Worm (Caenorhabditis elegans): ENCODE results near the gene srlf-9.

Gene srlf-9

ce11 chrIII:13402934-13403333, 1.4 kb upstream of the srlf-9 start, which contains the start of gene mig-18:
mig-18 (plus strand) TSS chrIII:13403234.
- no peak for TF ChIP-seq fkh-2 (tag; optimal IDR thresholded peaks at IDR 0.05)
- no peak for TF ChIP-seq nhr-11 (tag; optimal IDR thresholded peaks at IDR 0.05)
- no peak for TF ChIP-seq nhr-43 (tag; optimal IDR thresholded peaks at IDR 0.05; ENCODE audit: poor library complexity, severe bottlenecking)
- no peak for TF ChIP-seq R02D3.7 (tag; optimal IDR thresholded peaks at IDR 0.05)
- TF ChIP-seq jun-1 (tag; optimal IDR thresholded peaks at IDR 0.05), result no peak
- TF ChIP-seq fos-1 (tag; optimal IDR thresholded peaks at IDR 0.05), result no peak
- TF ChIP-seq daf-12 (tag; optimal IDR thresholded peaks at IDR 0.05), result no peak
- TF ChIP-seq zag-1 (tag; optimal IDR thresholded peaks at IDR 0.05), result no peak
- TF ChIP-seq nhr-77 (tag; optimal IDR thresholded peaks at IDR 0.05), result no peak
- TF ChIP-seq sea-2 (GFP tag; optimal IDR thresholded peaks at IDR 0.05), result no peak
- TF ChIP-seq snpc-4 (tag; optimal IDR thresholded peaks at IDR 0.05), result no peak
- TF ChIP-seq elt-3 (tag; optimal IDR thresholded peaks at IDR 0.05), result no peak
- TF ChIP-seq nhr-25 (tag; optimal IDR thresholded peaks at IDR 0.05), result no peak
- no peak for TF ChIP-seq egl-5 (tag; optimal IDR thresholded peaks at IDR 0.05)

DNA sequence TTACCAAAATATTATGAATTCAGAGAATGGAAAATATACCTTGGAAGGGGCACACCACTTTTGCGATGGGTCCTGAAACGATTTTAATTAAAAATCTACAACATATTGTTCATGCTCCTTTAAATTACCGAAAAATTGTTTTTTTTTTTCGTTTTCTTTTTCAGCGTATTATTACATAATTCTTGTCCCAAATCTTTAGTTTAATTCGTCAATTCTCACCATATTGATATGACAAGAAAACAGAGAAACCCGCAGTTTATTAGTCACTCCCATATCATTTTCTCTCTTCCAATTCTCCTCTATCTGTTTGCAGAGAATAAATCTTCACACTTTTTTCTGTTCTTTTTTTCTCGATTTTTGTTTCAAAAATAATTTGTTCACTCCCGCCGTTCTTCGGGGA, 6.3 kb downstream of the srlf-9 start, which contains the start of gene F11F1.1:
Gene F11F1.1 (plus strand): TSS at position 301 of the 400 bp plus-strand sequence.
- TF ChIP-seq nhr-67 (tag; optimal IDR thresholded peaks at IDR 0.05) (no peak), eor-1 (tag; optimal IDR thresholded peaks at IDR 0.05) (no peak), ceh-82 (tag; optimal IDR thresholded peaks at IDR 0.05) (no peak), ztf-11 (tag; optimal IDR thresholded peaks at IDR 0.05) (no peak), nhr-23 (tag; optimal IDR thresholded peaks at IDR 0.05) (no peak), pha-4 (tag; optimal IDR thresholded peaks at IDR 0.05) (no peak), ceh-28 (tag; optimal IDR thresholded peaks at IDR 0.05) (no peak), ZK546.5 (tag; optimal IDR thresholded peaks at IDR 0.05) (no peak), egl-5 (tag; optimal IDR thresholded peaks at IDR 0.05) (no peak), elt-3 (tag; optimal IDR thresholded peaks at IDR 0.05) (no peak), hmg-11 (tag; optimal IDR thresholded peaks at IDR 0.05) (no peak), nfya-1 (tag; optimal IDR thresholded peaks at IDR 0.05; ENCODE audit: insufficient read depth) (no peak), snpc-4 (tag; optimal IDR thresholded peaks at IDR 0.05) (no peak), lin-15B (tag; optimal IDR thresholded peaks at IDR 0.05) (no peak)

ce11 chrIII:13393647-13394046, 7.9 kb downstream of the srlf-9 start, which contains the start of gene qdpr-1:
qdpr-1 (plus strand) TSS chrIII:13393910.
- TF ChIP-seq nhr-23 (tag; optimal IDR thresholded peaks at IDR 0.05) (no peak), elt-3 (tag; optimal IDR thresholded peaks at IDR 0.05) (peak in 1 of 3 experiments; percentile 37), nhr-25 (tag; optimal IDR thresholded peaks at IDR 0.05) (peak; percentile 33), egl-27 (tag; optimal IDR thresholded peaks at IDR 0.05) (no peak)

- no peak for TF ChIP-seq sea-2 (GFP tag; optimal IDR thresholded peaks at IDR 0.05)
These were observed 8.3 kb downstream of the srlf-9 start, which contains the start of gene dnj-17 for ce11 chrIII:13393239-13393638. dnj-17 (minus strand) TSS chrIII:13393339.

DNA sequence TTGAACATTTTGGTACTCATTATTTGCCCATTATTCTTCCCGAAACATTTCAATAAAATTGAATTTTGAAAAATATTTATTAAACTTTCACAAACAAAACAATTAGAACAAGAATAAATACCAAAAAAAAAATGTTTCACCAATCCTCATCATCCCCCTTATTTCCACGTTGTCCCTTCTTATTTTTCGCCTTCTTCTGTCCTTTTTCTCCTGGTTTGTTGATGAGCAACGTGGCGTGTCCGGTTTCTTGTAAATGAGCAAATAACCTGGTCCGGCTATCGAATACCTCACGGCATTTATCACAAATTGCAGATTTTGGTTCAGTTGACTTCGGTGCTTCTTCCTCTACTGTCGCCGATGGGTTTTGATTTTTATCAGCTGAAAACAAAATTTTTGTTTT, 10.8 kb downstream of the srlf-9 start:
- no peak for TF ChIP-seq jun-1 (tag; optimal IDR thresholded peaks at IDR 0.05)
- no peak for TF ChIP-seq lin-39 (tag; optimal IDR thresholded peaks at IDR 0.05)
- no peak for TF ChIP-seq egl-5 (tag; optimal IDR thresholded peaks at IDR 0.05)
- TF ChIP-seq lin-15B (tag; optimal IDR thresholded peaks at IDR 0.05), result no peak
- no peak for TF ChIP-seq nhr-23 (tag; optimal IDR thresholded peaks at IDR 0.05)
- no peak for TF ChIP-seq elt-1 (tag; optimal IDR thresholded peaks at IDR 0.05)
- TF ChIP-seq daf-12 (tag; optimal IDR thresholded peaks at IDR 0.05), result no peak
- TF ChIP-seq nhr-77 (tag; optimal IDR thresholded peaks at IDR 0.05), result no peak
- no peak for TF ChIP-seq ceh-9 (tag; optimal IDR thresholded peaks at IDR 0.05)
- no peak for TF ChIP-seq ceh-28 (tag; optimal IDR thresholded peaks at IDR 0.05)

ce11 chrIII:13389078-13389477, 12.5 kb downstream of the srlf-9 start, which contains the start of gene T03F6.3:
T03F6.3 (plus strand) TSS chrIII:13389395.
- TF ChIP-seq egl-27 (tag; optimal IDR thresholded peaks at IDR 0.05), result no peak
- TF ChIP-seq nhr-237 (tag; optimal IDR thresholded peaks at IDR 0.05), result no peak
- no peak for TF ChIP-seq nhr-76 (tag; optimal IDR thresholded peaks at IDR 0.05)
- TF ChIP-seq skn-1 (tag; optimal IDR thresholded peaks at IDR 0.05), result no peak
- no peak for TF ChIP-seq mdl-1 (tag; optimal IDR thresholded peaks at IDR 0.05)
- no peak for TF ChIP-seq sea-2 (GFP tag; optimal IDR thresholded peaks at IDR 0.05)
- no peak for TF ChIP-seq lin-15B (tag; optimal IDR thresholded peaks at IDR 0.05)
- TF ChIP-seq unc-62 (GFP tag; optimal IDR thresholded peaks at IDR 0.05), result no peak
- no peak for TF ChIP-seq lsy-12 (tag; optimal IDR thresholded peaks at IDR 0.05)
- no peak for TF ChIP-seq nfya-1 (tag; optimal IDR thresholded peaks at IDR 0.05; ENCODE audit: insufficient read depth)
- no peak for TF ChIP-seq elt-2 (tag; optimal IDR thresholded peaks at IDR 0.05)
- TF ChIP-seq snpc-4 (tag; optimal IDR thresholded peaks at IDR 0.05), result no peak
- TF ChIP-seq nhr-25 (tag; optimal IDR thresholded peaks at IDR 0.05), result no peak
- TF ChIP-seq aly-2 (tag; optimal IDR thresholded peaks at IDR 0.05), result no peak
- TF ChIP-seq mml-1 (tag; optimal IDR thresholded peaks at IDR 0.05), result no peak
- no peak for TF ChIP-seq tbx-2 (tag; optimal IDR thresholded peaks at IDR 0.05)
- no peak for TF ChIP-seq fkh-2 (tag; optimal IDR thresholded peaks at IDR 0.05)
